Worm (Caenorhabditis elegans): Measurements from ENCODE around the gene rps-29.

ce11 chrIII:783254-783753, 10.8 kb upstream of the rps-29 start, which contains the start of the genes dagl-2 and ppm-1.G:
- TF ChIP-seq ama-1 (optimal IDR thresholded peaks at IDR 0.05) (no peak), ama-1 (GFP tag; optimal IDR thresholded peaks at IDR 0.05) (no peak), nfya-1 (tag; optimal IDR thresholded peaks at IDR 0.05; ENCODE audit: borderline replicate concordance, insufficient read depth) (no peak), C17E4.6 (GFP tag; IDR thresholded peaks at IDR 0.05) (no peak), D2030.7 (GFP tag; IDR thresholded peaks at IDR 0.05) (no peak), repo-1 (tag; optimal IDR thresholded peaks at IDR 0.05) (no peak), nhr-90 (tag; optimal IDR thresholded peaks at IDR 0.05) (no peak)

All from whole organism, young adult.